Worm (Caenorhabditis elegans) whole organism, L1 larva: Measurements from ENCODE around the gene tsn-1.

Source experiments
- C16A3.4 ChIP-seq: fragments of 150-350 bp; optimal IDR thresholded peaks from 2 replicates; lab custom pipeline; 2014; ENCODE audit warnings: missing biosample characterization, missing genetic modification characterization
- F16B12.6 ChIP-seq: fragments of 150-350 bp; optimal IDR thresholded peaks from 2 replicates; lab custom pipeline; 2014; ENCODE audit warnings: missing biosample characterization, missing genetic modification characterization
- Y116A8C.19 ChIP-seq: sonication (generic microtip); optimal IDR thresholded peaks from 2 replicates; lab custom pipeline; 2016; ENCODE audit warnings: missing compliant biosample characterization, missing genetic modification characterization, borderline replicate concordance
- alr-1 ChIP-seq: fragments of 200-800 bp; sonication (Bioruptor generic); optimal IDR thresholded peaks from 2 replicates; lab custom pipeline; 2018; ENCODE audit warnings: borderline replicate concordance, mild to moderate bottlenecking, missing genetic modification characterization, missing compliant biosample characterization
- ceh-8 ChIP-seq: fragments of 200-800 bp; sonication (Bioruptor generic); optimal IDR thresholded peaks from 2 replicates; lab custom pipeline; 2018; ENCODE audit warnings: mild to moderate bottlenecking, missing genetic modification characterization, moderate library complexity, missing compliant biosample characterization
- ceh-82 ChIP-seq, 3 experiments: fragments of 150-350 bp in 1 of 3; sonication (generic microtip) in 2 of 3; optimal IDR thresholded peaks; 2 replicates each; lab custom pipeline; 2014 to 2017; ENCODE audit warnings: missing biosample characterization in 3 of 3, missing genetic modification characterization in 3 of 3
- dpl-1 ChIP-seq, 3 experiments: fragments of 150-350 bp in 2 of 3; sonication (generic microtip) in 1 of 3; optimal IDR thresholded peaks; 2 replicates each; lab custom pipeline; 2014 to 2017; ENCODE audit warnings: missing biosample characterization in 3 of 3, missing genetic modification characterization in 3 of 3, missing genetic modification reagents in 3 of 3
- dsc-1 ChIP-seq: sonication (generic microtip); optimal IDR thresholded peaks from 2 replicates; lab custom pipeline; 2016; ENCODE audit warnings: mild to moderate bottlenecking, missing genetic modification characterization, missing compliant biosample characterization
- efl-1 ChIP-seq, 4 experiments: fragments of 150-350 bp; optimal IDR thresholded peaks in 3 of 4; peaks in 1 of 4; 1 replicate in 1 of 4; 2 replicates in 3 of 4; lab custom pipeline; 2014; ENCODE audit warnings: missing biosample characterization in 2 of 4, missing genetic modification characterization in 2 of 4, missing genetic modification reagents in 2 of 4
- elt-2 ChIP-seq: sonication (generic microtip); optimal IDR thresholded peaks from 2 replicates; lab custom pipeline; 2016; ENCODE audit warnings: missing genetic modification characterization, mild to moderate bottlenecking, inconsistent platforms, missing compliant biosample characterization, missing genetic modification reagents
- elt-3 ChIP-seq, 6 experiments: fragments of 150-350 bp in 1 of 6; sonication (generic microtip); optimal IDR thresholded peaks; 2 replicates each; lab custom pipeline; 2017 to 2018; ENCODE audit warnings: missing biosample characterization in 6 of 6, missing genetic modification characterization in 6 of 6, inconsistent platforms in 1 of 6
- fkh-8 ChIP-seq: sonication (generic microtip); optimal IDR thresholded peaks from 2 replicates; lab custom pipeline; 2016; ENCODE audit warnings: mild to moderate bottlenecking, missing genetic modification characterization, missing compliant biosample characterization
- fos-1 ChIP-seq: fragments of 150-350 bp; optimal IDR thresholded peaks from 2 replicates; lab custom pipeline; 2014; ENCODE audit warnings: missing biosample characterization, missing genetic modification characterization
- hlh-4 ChIP-seq: sonication (generic microtip); optimal IDR thresholded peaks from 2 replicates; lab custom pipeline; 2016; ENCODE audit warnings: mild to moderate bottlenecking, missing genetic modification characterization, missing compliant biosample characterization
- hpl-2 ChIP-seq: fragments of 150-350 bp; optimal IDR thresholded peaks from 2 replicates; lab custom pipeline; 2014; ENCODE audit warnings: missing biosample characterization, missing genetic modification reagents, missing genetic modification characterization
- isw-1 ChIP-seq: fragments of 200-800 bp; sonication (Bioruptor generic); IDR thresholded peaks from 2 replicates; pipeline ENCODE4 v1.3.6; 2022; ENCODE audit warnings: missing genetic modification characterization, missing compliant biosample characterization
- jun-1 ChIP-seq: fragments of 150-350 bp; optimal IDR thresholded peaks from 2 replicates; lab custom pipeline; 2014; ENCODE audit warnings: missing biosample characterization, missing genetic modification reagents, missing genetic modification characterization
- lin-13 ChIP-seq: fragments of 150-350 bp; optimal IDR thresholded peaks from 2 replicates; lab custom pipeline; 2014; ENCODE audit warnings: missing biosample characterization, missing genetic modification reagents, missing genetic modification characterization
- lin-14 ChIP-seq: fragments of 200-800 bp; sonication (Bioruptor generic); optimal IDR thresholded peaks from 2 replicates; lab custom pipeline; 2018; ENCODE audit warnings: mild to moderate bottlenecking, missing genetic modification characterization, moderate library complexity, missing compliant biosample characterization
- lin-15B ChIP-seq: fragments of 150-350 bp; sonication (generic microtip); optimal IDR thresholded peaks from 3 replicates; lab custom pipeline; 2014; ENCODE audit warnings: missing biosample characterization, missing genetic modification characterization
- lin-35 ChIP-seq, 2 experiments: fragments of 150-350 bp; optimal IDR thresholded peaks; 2 replicates each; lab custom pipeline; 2014; ENCODE audit warnings: missing biosample characterization in 2 of 2, missing genetic modification characterization in 2 of 2, missing genetic modification reagents in 2 of 2
- lir-3 ChIP-seq: sonication (generic microtip); optimal IDR thresholded peaks from 2 replicates; lab custom pipeline; 2016; ENCODE audit warnings: mild to moderate bottlenecking, missing genetic modification characterization, moderate library complexity, missing compliant biosample characterization; ENCODE audit not compliant: poor library complexity
- lsy-2 ChIP-seq, 2 experiments: fragments of 150-350 bp; optimal IDR thresholded peaks; 2 replicates each; lab custom pipeline; 2014; ENCODE audit warnings: missing biosample characterization in 2 of 2, missing genetic modification characterization in 2 of 2
- mab-9 ChIP-seq: fragments of 200-800 bp; sonication (Bioruptor generic); IDR thresholded peaks from 2 replicates; pipeline ENCODE4 v1.3.6; 2022; ENCODE audit warnings: missing genetic modification reagents, missing genetic modification characterization, missing compliant biosample characterization
- mdl-1 ChIP-seq, 2 experiments: fragments of 150-350 bp; optimal IDR thresholded peaks; 2 replicates each; lab custom pipeline; 2014 to 2017; ENCODE audit warnings: missing biosample characterization in 2 of 2, missing genetic modification characterization in 2 of 2, inconsistent platforms in 1 of 2
- mep-1 ChIP-seq: fragments of 150-350 bp; optimal IDR thresholded peaks from 2 replicates; lab custom pipeline; 2014; ENCODE audit warnings: missing biosample characterization, missing genetic modification characterization
- nhr-11 ChIP-seq: fragments of 150-350 bp; optimal IDR thresholded peaks from 2 replicates; lab custom pipeline; 2014; ENCODE audit warnings: missing biosample characterization, missing genetic modification characterization
- nhr-20 ChIP-seq: sonication (generic microtip); optimal IDR thresholded peaks from 2 replicates; lab custom pipeline; 2016; ENCODE audit warnings: mild to moderate bottlenecking, missing genetic modification characterization, missing compliant biosample characterization
- nhr-71 ChIP-seq: sonication (generic microtip); optimal IDR thresholded peaks from 2 replicates; lab custom pipeline; 2016; ENCODE audit warnings: mild to moderate bottlenecking, missing genetic modification characterization, moderate library complexity, missing compliant biosample characterization
- nhr-85 ChIP-seq: sonication (generic microtip); peaks from one replicate; lab custom pipeline; 2016; ENCODE audit warnings: missing genetic modification characterization, inconsistent platforms, missing compliant biosample characterization
- pax-3 ChIP-seq: fragments of 200-800 bp; sonication (Bioruptor generic); optimal IDR thresholded peaks from 2 replicates; lab custom pipeline; 2018; ENCODE audit warnings: mild to moderate bottlenecking, missing genetic modification characterization, moderate library complexity, missing compliant biosample characterization
- pqm-1 ChIP-seq: sonication (generic microtip); optimal IDR thresholded peaks from 3 replicates; lab custom pipeline; 2017; ENCODE audit warnings: missing biosample characterization, missing genetic modification characterization
- rnt-1 ChIP-seq: sonication (generic microtip); optimal IDR thresholded peaks from 2 replicates; lab custom pipeline; 2016; ENCODE audit warnings: mild to moderate bottlenecking, missing genetic modification characterization, moderate library complexity, missing compliant biosample characterization
- skn-1 ChIP-seq: fragments of 150-350 bp; optimal IDR thresholded peaks from 2 replicates; lab custom pipeline; 2014; ENCODE audit warnings: missing biosample characterization, missing genetic modification characterization
- snpc-4 ChIP-seq: fragments of 150-350 bp; optimal IDR thresholded peaks from 2 replicates; lab custom pipeline; 2014; ENCODE audit warnings: missing biosample characterization, missing genetic modification characterization
- snu-23 ChIP-seq: sonication (generic microtip); optimal IDR thresholded peaks from 2 replicates; lab custom pipeline; 2016; ENCODE audit warnings: missing genetic modification characterization, missing compliant biosample characterization
- sox-4 ChIP-seq: sonication (generic microtip); optimal IDR thresholded peaks from 2 replicates; lab custom pipeline; 2016; ENCODE audit warnings: missing genetic modification characterization, missing compliant biosample characterization
- unc-98 ChIP-seq: fragments of 200-800 bp; sonication (Bioruptor generic); IDR thresholded peaks from 2 replicates; pipeline ENCODE4 v1.3.6; 2022; ENCODE audit warnings: missing genetic modification characterization, missing compliant biosample characterization
- vab-15 ChIP-seq: sonication (generic microtip); optimal IDR thresholded peaks from 2 replicates; lab custom pipeline; 2017; ENCODE audit warnings: missing genotype, mild to moderate bottlenecking, missing genetic modification characterization, missing compliant biosample characterization
- xbp-1 ChIP-seq: sonication (generic microtip); optimal IDR thresholded peaks from 2 replicates; lab custom pipeline; 2016; ENCODE audit warnings: missing genetic modification characterization, missing compliant biosample characterization
- zip-4 ChIP-seq: fragments of 200-800 bp; sonication (Bioruptor generic); optimal IDR thresholded peaks from 2 replicates; lab custom pipeline; 2018; ENCODE audit warnings: mild to moderate bottlenecking, missing genetic modification characterization, moderate library complexity, missing compliant biosample characterization
- ztf-11 ChIP-seq, 2 experiments: sonication (generic microtip); optimal IDR thresholded peaks; 2 replicates each; lab custom pipeline; 2016 to 2017; ENCODE audit warnings: missing genetic modification characterization in 2 of 2, missing biosample characterization in 1 of 2, missing compliant biosample characterization in 1 of 2
- ztf-4 ChIP-seq: fragments of 150-350 bp; optimal IDR thresholded peaks from 2 replicates; lab custom pipeline; 2014; ENCODE audit warnings: missing biosample characterization, missing genetic modification characterization

The tsn-1 gene

DNA sequence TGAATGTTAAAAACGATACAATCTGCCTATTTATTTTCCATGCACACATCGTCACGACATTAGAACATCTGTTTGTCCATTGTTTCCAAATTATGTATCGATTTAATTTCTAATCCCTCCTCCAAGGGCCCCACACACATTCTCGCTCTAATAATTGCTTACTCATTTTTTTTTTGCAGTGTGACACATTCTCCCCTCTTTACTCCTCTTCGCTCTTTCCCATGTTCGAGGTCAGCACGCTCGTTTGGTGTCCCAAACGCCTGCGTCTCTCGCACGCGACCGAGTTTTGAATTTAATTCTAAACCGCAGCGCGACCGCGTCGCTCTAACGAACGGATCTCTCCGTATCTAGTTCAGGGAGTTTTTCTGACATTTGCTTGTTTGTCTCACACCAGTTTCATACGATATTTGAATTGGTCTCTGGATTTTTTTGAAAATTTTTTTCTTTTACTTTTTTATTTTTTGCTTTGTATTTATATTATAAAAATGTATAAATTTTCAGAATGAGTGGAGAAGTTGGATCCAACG lies 34.0 kb upstream of the tsn-1 start, which contains the start of the genes clec-140 and hmg-11:
Gene clec-140, plus strand, starts transcription at position 477 of the 527 bp plus-strand sequence.
Gene hmg-11, plus strand, starts transcription at position 502 of the 527 bp plus-strand sequence.
- TF ChIP-seq pqm-1 (no peak), nhr-85 (tag; lab: Kevin White, UChicago) (peak; percentile 66), jun-1 (tag; lab: Kevin White, UChicago) (peak; percentile 13), lin-35 (GFP tag; optimal IDR thresholded peaks at IDR 0.05; lab: Kevin White, UChicago) (peak; percentile 49 to 70), ceh-8 (GFP tag; lab: Kevin White, UChicago) (no peak), lin-14 (GFP tag; lab: Kevin White, UChicago) (peak; percentile 96), F16B12.6 (peak; percentile 2), elt-2 (tag; lab: Kevin White, UChicago) (no peak), lin-15B (tag; lab: Kevin White, UChicago) (peak; percentile 28), skn-1 (tag; lab: Kevin White, UChicago) (peak; percentile 19), fkh-8 (tag; lab: Kevin White, UChicago) (peak; percentile 42), dpl-1 (GFP tag; optimal IDR thresholded peaks at IDR 0.05; lab: Kevin White, UChicago) (peak; percentile 17 to 60 (median 17)), pax-3 (tag; lab: Kevin White, UChicago) (no peak), efl-1 (optimal IDR thresholded peaks at IDR 0.05; lab: Kevin White, UChicago) (peak; percentile 50 to 67), efl-1 (GFP tag; optimal IDR thresholded peaks at IDR 0.05 in 1 of 2; lab: Kevin White, UChicago) (peak; percentile 51 to 92), lsy-2 (tag; optimal IDR thresholded peaks at IDR 0.05; lab: Kevin White, UChicago) (peak; percentile 48 to 76), hpl-2 (GFP tag; lab: Kevin White, UChicago) (no peak), ztf-4 (tag; lab: Kevin White, UChicago) (no peak), nhr-11 (tag; lab: Kevin White, UChicago) (no peak), nhr-20 (tag; lab: Kevin White, UChicago) (peak; percentile 19), ztf-11 (tag; optimal IDR thresholded peaks at IDR 0.05; lab: Kevin White, UChicago) (peak in 1 of 2 experiments; percentile 55), Y116A8C.19 (no peak), alr-1 (tag; lab: Kevin White, UChicago) (no peak), elt-3 (tag; optimal IDR thresholded peaks at IDR 0.05; lab: Kevin White, UChicago) (peak in 1 of 6 experiments; percentile 21), isw-1 (GFP tag; lab: Robert Waterston, UW) (no peak), C16A3.4 (tag; lab: Kevin White, UChicago) (peak; percentile 0), dsc-1 (tag; lab: Kevin White, UChicago) (peak; percentile 65), ceh-82 (tag; optimal IDR thresholded peaks at IDR 0.05; lab: Kevin White, UChicago) (peak in 2 of 3 experiments; percentile 9 to 79), mep-1 (tag; lab: Kevin White, UChicago) (peak; percentile 61), mdl-1 (tag; optimal IDR thresholded peaks at IDR 0.05; lab: Kevin White, UChicago) (peak in 1 of 2 experiments; percentile 79), lin-13 (GFP tag; lab: Kevin White, UChicago) (peak; percentile 37), lir-3 (no peak), rnt-1 (tag; lab: Kevin White, UChicago) (peak; percentile 46), xbp-1 (tag; lab: Kevin White, UChicago) (peak; percentile 8), snpc-4 (tag; lab: Kevin White, UChicago) (peak; percentile 12)

DNA sequence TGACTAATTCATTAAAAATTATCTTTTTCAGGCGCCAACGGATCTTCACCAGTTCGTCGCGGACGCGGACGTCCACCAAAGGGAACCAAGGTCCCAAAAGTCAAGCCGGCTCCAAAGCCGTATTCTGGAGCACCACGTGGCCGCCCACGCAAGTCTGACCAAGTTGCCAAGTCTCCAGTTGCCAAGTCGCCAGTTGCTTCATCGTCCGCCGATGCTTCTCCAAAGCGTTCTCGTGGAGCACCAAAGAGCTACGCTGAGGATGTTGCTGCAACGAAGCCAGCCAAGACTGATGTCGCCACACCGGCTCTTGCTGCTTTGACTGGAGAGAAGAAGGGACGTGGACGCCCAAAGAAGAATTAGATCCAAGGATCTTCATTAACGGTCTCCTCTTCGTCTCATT lies 33.4 kb upstream of the tsn-1 start:
- TF ChIP-seq lir-3 (no peak), mab-9 (no peak), hlh-4 (tag; lab: Kevin White, UChicago) (no peak), sox-4 (tag; lab: Kevin White, UChicago) (no peak), nhr-71 (no peak), fos-1 (tag; lab: Kevin White, UChicago) (no peak), ztf-4 (tag; lab: Kevin White, UChicago) (no peak), unc-98 (GFP tag; lab: Robert Waterston, UW) (no peak), zip-4 (GFP tag; lab: Kevin White, UChicago) (no peak), lin-35 (GFP tag; optimal IDR thresholded peaks at IDR 0.05; lab: Kevin White, UChicago) (no peak), mep-1 (tag; lab: Kevin White, UChicago) (no peak), vab-15 (tag; lab: Kevin White, UChicago) (no peak), snu-23 (no peak), mdl-1 (tag; optimal IDR thresholded peaks at IDR 0.05; lab: Kevin White, UChicago) (no peak), ceh-82 (tag; optimal IDR thresholded peaks at IDR 0.05; lab: Kevin White, UChicago) (no peak), C16A3.4 (tag; lab: Kevin White, UChicago) (no peak), elt-2 (tag; lab: Kevin White, UChicago) (no peak), dpl-1 (GFP tag; optimal IDR thresholded peaks at IDR 0.05; lab: Kevin White, UChicago) (no peak), isw-1 (GFP tag; lab: Robert Waterston, UW) (no peak)
